Worm (Caenorhabditis elegans) whole organism, early embryonic: ENCODE data around the gene R02F11.1.

ENCODE experiments used
- F13C5.2 ChIP-seq: sonication (generic microtip); optimal IDR thresholded peaks from 2 replicates; lab custom pipeline; 2017; ENCODE audit warnings: mild to moderate bottlenecking, missing genetic modification characterization, inconsistent platforms, missing compliant biosample characterization
- aly-1 ChIP-seq: sonication (generic microtip); optimal IDR thresholded peaks from 2 replicates; lab custom pipeline; 2016; ENCODE audit warnings: missing genetic modification characterization, missing compliant biosample characterization
- ama-1 ChIP-seq: fragments of 150-350 bp; optimal IDR thresholded peaks from 2 replicates; lab custom pipeline; 2014
- flt-1 ChIP-seq: fragments of 200-800 bp; sonication (Bioruptor generic); IDR thresholded peaks from 2 replicates; pipeline ENCODE4 v1.3.6; 2022; ENCODE audit warnings: missing genetic modification characterization, missing compliant biosample characterization
- hmbx-1 ChIP-seq: sonication (generic microtip); optimal IDR thresholded peaks from 2 replicates; lab custom pipeline; 2016; ENCODE audit warnings: mild to moderate bottlenecking, missing genetic modification characterization, missing compliant biosample characterization
- hmg-4 ChIP-seq: fragments of 200-800 bp; sonication (Bioruptor generic); optimal IDR thresholded peaks from 2 replicates; lab custom pipeline; 2018; ENCODE audit warnings: mild to moderate bottlenecking, missing genetic modification characterization, missing compliant biosample characterization
- sea-1 ChIP-seq: fragments of 200-800 bp; sonication (Bioruptor generic); conservative IDR thresholded peaks from 2 replicates; pipeline ENCODE4 v1.3.6; 2022; ENCODE audit warnings: missing genetic modification characterization, missing compliant biosample characterization
- tra-4 ChIP-seq: sonication (generic microtip); optimal IDR thresholded peaks from 2 replicates; lab custom pipeline; 2017; ENCODE audit warnings: missing genetic modification characterization, missing compliant biosample characterization

DNA sequence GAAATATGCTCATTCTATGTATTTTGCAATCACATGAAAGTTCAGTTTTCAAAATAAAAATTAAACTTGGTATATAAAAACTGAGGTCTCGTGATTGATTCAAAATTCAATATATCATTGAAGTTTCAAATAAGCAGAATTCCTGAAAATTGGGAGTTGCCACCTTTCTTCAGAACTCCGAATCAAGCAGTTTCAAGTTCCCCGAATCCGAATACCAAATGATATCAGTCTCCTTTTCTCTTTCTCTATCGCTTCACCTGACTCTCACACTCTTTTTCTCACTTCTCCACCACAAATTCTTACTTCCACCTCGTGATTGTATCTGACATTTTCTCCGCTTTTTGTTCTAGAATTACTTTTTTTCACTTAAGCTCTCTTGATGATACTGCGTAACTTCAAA lies 6.6 kb upstream of the R02F11.1 start, which contains the start of gene R02F11.2:
- TF ChIP-seq aly-1 (no peak), hmbx-1 (no peak), ama-1 (lab: Kevin White, UChicago) (no peak), sea-1 (GFP tag; lab: Robert Waterston, UW) (no peak), hmg-4 (GFP tag; lab: Kevin White, UChicago) (no peak), F13C5.2 (tag; lab: Kevin White, UChicago) (no peak), flt-1 (no peak), tra-4 (tag; lab: Kevin White, UChicago) (no peak)
